Fruit fly (Drosophila melanogaster) whole organism, embryonic: ENCODE results near the gene Cdk1.

Source experiments
- Abd-B ChIP-seq: fragments of 200-800 bp; sonication (Bioruptor generic); optimal IDR thresholded peaks from 2 replicates; lab custom pipeline; 2018; ENCODE audit warnings: missing biosample characterization, mild to moderate bottlenecking, missing genetic modification characterization, moderate library complexity
- Atf-2 ChIP-seq: fragments of 200-800 bp; sonication (Bioruptor generic); optimal IDR thresholded peaks from 2 replicates; lab custom pipeline; 2016; ENCODE audit warnings: missing biosample characterization, missing genetic modification characterization
- CG10267 ChIP-seq: fragments of 200-800 bp; sonication (Bioruptor generic); optimal IDR thresholded peaks from 2 replicates; lab custom pipeline; 2018; ENCODE audit warnings: missing biosample characterization, mild to moderate bottlenecking, missing genetic modification characterization, moderate library complexity
- CG10366 ChIP-seq: fragments of 200-800 bp; sonication (Bioruptor generic); IDR thresholded peaks from 2 replicates; pipeline ENCODE4 v1.3.6; 2022; ENCODE audit warnings: missing biosample characterization, missing genetic modification characterization
- CG10462 ChIP-seq: fragments of 200-800 bp; sonication (Bioruptor generic); optimal IDR thresholded peaks from 2 replicates; lab custom pipeline; 2016; ENCODE audit warnings: missing biosample characterization, missing genetic modification characterization
- CG11504 ChIP-seq: fragments of 200-800 bp; sonication (Bioruptor generic); optimal IDR thresholded peaks from 3 replicates; lab custom pipeline; 2019; ENCODE audit warnings: missing biosample characterization, mild to moderate bottlenecking, missing genetic modification characterization, moderate library complexity
- CG13123 ChIP-seq: fragments of 200-800 bp; sonication (Bioruptor generic); optimal IDR thresholded peaks from 2 replicates; lab custom pipeline; 2016; ENCODE audit warnings: missing biosample characterization, missing genetic modification characterization
- CG13296 ChIP-seq: fragments of 200-800 bp; sonication (Bioruptor generic); optimal IDR thresholded peaks from 3 replicates; lab custom pipeline; 2018; ENCODE audit warnings: missing biosample characterization, mild to moderate bottlenecking, missing genetic modification characterization
- CG13624 ChIP-seq: fragments of 200-800 bp; sonication (Bioruptor generic); optimal IDR thresholded peaks from 2 replicates; lab custom pipeline; 2016; ENCODE audit warnings: missing biosample characterization, missing genetic modification characterization
- CG18011 ChIP-seq: fragments of 200-800 bp; sonication (Bioruptor generic); optimal IDR thresholded peaks from 2 replicates; lab custom pipeline; 2017; ENCODE audit warnings: missing biosample characterization, missing genetic modification characterization, mild to moderate bottlenecking, moderate library complexity, missing genotype
- CG18476 ChIP-seq: fragments of 200-800 bp; sonication (Bioruptor generic); optimal IDR thresholded peaks from 2 replicates; lab custom pipeline; 2016; ENCODE audit warnings: missing biosample characterization, mild to moderate bottlenecking, missing genetic modification characterization
- CG31441 ChIP-seq: fragments of 200-800 bp; sonication (Bioruptor generic); IDR thresholded peaks from 2 replicates; pipeline ENCODE4 v1.3.6; 2022; ENCODE audit warnings: missing biosample characterization, missing genetic modification characterization
- CG3281 ChIP-seq: fragments of 200-800 bp; sonication (Bioruptor generic); optimal IDR thresholded peaks from 3 replicates; lab custom pipeline; 2017; ENCODE audit warnings: missing biosample characterization, mild to moderate bottlenecking, missing genetic modification characterization
- CG43689 ChIP-seq: fragments of 200-800 bp; sonication (Bioruptor generic); IDR thresholded peaks from 2 replicates; pipeline ENCODE4 v1.3.6; 2022; ENCODE audit warnings: missing biosample characterization, missing genetic modification characterization
- CG4404 ChIP-seq: fragments of 200-800 bp; sonication (Bioruptor generic); IDR thresholded peaks from 2 replicates; pipeline ENCODE4 v1.3.6; 2022; ENCODE audit warnings: missing biosample characterization, missing genetic modification characterization
- CG4707 ChIP-seq: fragments of 200-800 bp; sonication (Bioruptor generic); optimal IDR thresholded peaks from 2 replicates; lab custom pipeline; 2018; ENCODE audit warnings: missing biosample characterization, mild to moderate bottlenecking, missing genetic modification characterization, moderate library complexity
- CG6254 ChIP-seq: fragments of 200-800 bp; sonication (Bioruptor generic); optimal IDR thresholded peaks from 3 replicates; lab custom pipeline; 2017; ENCODE audit warnings: mild to moderate bottlenecking, missing biosample characterization, missing genetic modification reagents, missing genetic modification characterization
- CG6683 ChIP-seq: fragments of 200-800 bp; sonication (Bioruptor generic); optimal IDR thresholded peaks from 2 replicates; lab custom pipeline; 2017; ENCODE audit warnings: missing biosample characterization, mild to moderate bottlenecking, missing genetic modification characterization, missing genetic modification reagents
- CG7357 ChIP-seq: fragments of 200-800 bp; sonication (Bioruptor generic); IDR thresholded peaks from 3 replicates; pipeline ENCODE4 v1.3.6; 2022; ENCODE audit warnings: missing biosample characterization, missing genetic modification characterization
- CG8290 ChIP-seq, 3 experiments: fragments of 200-800 bp; sonication (Bioruptor generic); optimal IDR thresholded peaks; 2 replicates each; lab custom pipeline; 2016 to 2019; ENCODE audit warnings: missing biosample characterization in 3 of 3, missing genetic modification characterization in 3 of 3, mild to moderate bottlenecking in 2 of 3, moderate library complexity in 1 of 3
- CHES-1-like ChIP-seq: fragments of 200-800 bp; sonication (Bioruptor generic); optimal IDR thresholded peaks from 2 replicates; lab custom pipeline; 2016; ENCODE audit warnings: missing biosample characterization, missing genetic modification characterization
- D19A ChIP-seq: fragments of 200-800 bp; optimal IDR thresholded peaks from 3 replicates; lab custom pipeline; 2019; ENCODE audit warnings: missing biosample characterization, mild to moderate bottlenecking, missing genetic modification characterization, moderate library complexity
- Doc3 ChIP-seq: fragments of 200-800 bp; sonication (Bioruptor generic); IDR thresholded peaks from 3 replicates; pipeline ENCODE4 v1.3.6; 2022; ENCODE audit warnings: missing biosample characterization, missing genetic modification characterization; ENCODE audit not compliant: partially characterized antibody
- E2f1 ChIP-seq: fragments of 200-800 bp; sonication (Bioruptor generic); IDR thresholded peaks from 2 replicates; pipeline ENCODE4 v1.3.6; 2022; ENCODE audit warnings: missing biosample characterization, missing genetic modification characterization
- Fer1 ChIP-seq: fragments of 200-800 bp; sonication (Bioruptor generic); optimal IDR thresholded peaks from 2 replicates; lab custom pipeline; 2017; ENCODE audit warnings: missing biosample characterization, mild to moderate bottlenecking, missing genetic modification characterization
- H15 ChIP-seq: fragments of 200-800 bp; sonication (Bioruptor generic); IDR thresholded peaks from 3 replicates; pipeline ENCODE4 v1.3.6; 2022; ENCODE audit warnings: missing biosample characterization, missing genetic modification characterization
- HLHmδ ChIP-seq: fragments of 200-800 bp; sonication (Bioruptor generic); optimal IDR thresholded peaks from 2 replicates; lab custom pipeline; 2018; ENCODE audit warnings: missing biosample characterization, mild to moderate bottlenecking, missing genetic modification characterization, moderate library complexity
- Hmr ChIP-seq: fragments of 200-800 bp; sonication (Bioruptor generic); optimal IDR thresholded peaks from 3 replicates; lab custom pipeline; 2017; ENCODE audit warnings: mild to moderate bottlenecking, missing biosample characterization, missing genetic modification reagents, missing genetic modification characterization
- Meics ChIP-seq: fragments of 200-800 bp; sonication (Bioruptor generic); optimal IDR thresholded peaks from 2 replicates; lab custom pipeline; 2017; ENCODE audit warnings: missing biosample characterization, mild to moderate bottlenecking, missing genetic modification characterization
- NC2α ChIP-seq: fragments of 200-800 bp; sonication (Bioruptor generic); optimal IDR thresholded peaks from 2 replicates; lab custom pipeline; 2016; ENCODE audit warnings: missing biosample characterization, missing genetic modification characterization
- NK7.1 ChIP-seq: fragments of 200-800 bp; sonication (Bioruptor generic); optimal IDR thresholded peaks from 3 replicates; lab custom pipeline; 2016; ENCODE audit warnings: missing biosample characterization, missing genetic modification characterization
- Oaz ChIP-seq: fragments of 200-800 bp; sonication (Bioruptor generic); IDR thresholded peaks from 2 replicates; pipeline ENCODE4 v1.3.6; 2022; ENCODE audit warnings: missing biosample characterization, missing genetic modification characterization
- Pdp1 ChIP-seq, 2 experiments: fragments of 200-800 bp; sonication (Bioruptor generic); optimal IDR thresholded peaks; 3 replicates each; lab custom pipeline; 2016; ENCODE audit warnings: missing biosample characterization in 2 of 2, missing genetic modification characterization in 2 of 2, mild to moderate bottlenecking in 1 of 2, moderate library complexity in 1 of 2
- Sry-β ChIP-seq: fragments of 200-800 bp; sonication (Bioruptor generic); optimal IDR thresholded peaks from 2 replicates; lab custom pipeline; 2018; ENCODE audit warnings: missing biosample characterization, mild to moderate bottlenecking, missing genetic modification characterization, moderate library complexity
- al ChIP-seq: fragments of 200-800 bp; sonication (Bioruptor generic); IDR thresholded peaks from 2 replicates; pipeline ENCODE4 v1.3.6; 2022; ENCODE audit warnings: missing biosample characterization, missing genetic modification characterization
- ap ChIP-seq: fragments of 200-800 bp; sonication (Bioruptor generic); IDR thresholded peaks from 2 replicates; pipeline ENCODE4 v1.3.6; 2022; ENCODE audit warnings: missing biosample characterization, missing genetic modification characterization
- bbx ChIP-seq: fragments of 200-800 bp; sonication (Bioruptor generic); IDR thresholded peaks from 2 replicates; pipeline ENCODE4 v1.3.6; 2022; ENCODE audit warnings: missing biosample characterization, missing genetic modification characterization; ENCODE audit not compliant: partially characterized antibody
- br ChIP-seq: fragments of >200 bp; optimal IDR thresholded peaks from 2 replicates; lab custom pipeline; 2017
- dysf ChIP-seq: fragments of 200-800 bp; sonication (Bioruptor generic); IDR thresholded peaks from 3 replicates; pipeline ENCODE4 v1.3.6; 2022; ENCODE audit warnings: missing biosample characterization, missing genetic modification characterization
- esg ChIP-seq: fragments of 200-800 bp; sonication (Bioruptor generic); conservative IDR thresholded peaks from 2 replicates; pipeline ENCODE4 v1.3.6; 2022; ENCODE audit warnings: missing biosample characterization, missing genetic modification characterization
- eve ChIP-seq, 2 experiments: fragments of >200 bp; optimal IDR thresholded peaks; 2 replicates each; lab custom pipeline; 2017; ENCODE audit warnings: missing biosample characterization in 2 of 2, missing genetic modification characterization in 2 of 2
- gce ChIP-seq: fragments of 200-800 bp; sonication (Bioruptor generic); IDR thresholded peaks from 3 replicates; pipeline ENCODE4 v1.3.6; 2022; ENCODE audit warnings: missing biosample characterization, missing genetic modification characterization
- hkb ChIP-seq, 2 experiments: fragments of 200-800 bp in 1 of 2; fragments of >200 bp in 1 of 2; sonication (Bioruptor generic) in 1 of 2; IDR thresholded peaks in 1 of 2; optimal IDR thresholded peaks in 1 of 2; 2 replicates each; pipeline versions ENCODE4 v1.3.6 to Lab custom; 2017 to 2022; ENCODE audit warnings: missing biosample characterization in 1 of 2, missing genetic modification characterization in 1 of 2
- kni ChIP-seq: fragments of 200-800 bp; sonication (Bioruptor generic); optimal IDR thresholded peaks from 3 replicates; lab custom pipeline; 2017; ENCODE audit warnings: mild to moderate bottlenecking, missing biosample characterization, missing genetic modification reagents, missing genetic modification characterization
- p53 ChIP-seq: fragments of 200-800 bp; sonication (Bioruptor generic); optimal IDR thresholded peaks from 2 replicates; lab custom pipeline; 2016; ENCODE audit warnings: missing biosample characterization, missing genetic modification characterization
- salm ChIP-seq: fragments of 200-800 bp; sonication (Bioruptor generic); optimal IDR thresholded peaks from 2 replicates; lab custom pipeline; 2018; ENCODE audit warnings: missing biosample characterization, mild to moderate bottlenecking, missing genetic modification characterization
- sug ChIP-seq: fragments of 200-800 bp; optimal IDR thresholded peaks from 2 replicates; lab custom pipeline; 2019; ENCODE audit warnings: missing biosample characterization, mild to moderate bottlenecking, missing genetic modification characterization, moderate library complexity
- tap ChIP-seq: fragments of 200-800 bp; optimal IDR thresholded peaks from 3 replicates; lab custom pipeline; 2019; ENCODE audit warnings: missing biosample characterization, mild to moderate bottlenecking, missing genetic modification characterization, moderate library complexity
- twi ChIP-seq: fragments of 200-800 bp; optimal IDR thresholded peaks from 2 replicates; lab custom pipeline; 2019; ENCODE audit warnings: missing biosample characterization, mild to moderate bottlenecking, missing genetic modification characterization, moderate library complexity
- tx ChIP-seq: fragments of 200-800 bp; sonication (Bioruptor generic); optimal IDR thresholded peaks from 2 replicates; lab custom pipeline; 2016; ENCODE audit warnings: missing biosample characterization, missing genetic modification characterization

Gene Cdk1

DNA sequence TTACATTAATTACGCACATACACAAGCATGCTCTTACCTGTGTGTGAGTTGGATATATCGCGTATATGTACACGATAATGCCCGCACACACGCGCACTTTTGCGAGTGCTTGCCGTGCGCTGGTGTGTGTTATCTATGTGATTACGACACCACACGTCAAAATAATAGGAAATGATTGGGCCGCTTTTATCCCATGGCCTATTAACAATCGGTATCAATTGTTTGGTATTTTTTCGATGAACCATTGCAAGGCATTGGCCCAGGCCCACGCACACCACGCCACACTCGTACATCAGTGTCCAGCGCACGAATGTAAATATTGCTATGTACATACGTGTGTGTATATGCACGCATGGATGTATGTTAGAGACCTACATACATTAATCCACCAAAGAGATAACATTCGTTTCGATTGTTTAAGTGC is 51.2 kb downstream of the Cdk1 start (continued):
- TF ChIP-seq CG6683 (GFP tag; lab: Kevin White, UChicago) (peak; percentile 50), al (no peak), NC2α (no peak), CG13624 (peak; percentile 68), H15 (no peak), CG6254 (GFP tag; lab: Kevin White, UChicago) (peak; percentile 75), CG13296 (GFP tag; lab: Kevin White, UChicago) (peak; percentile 90), CG8290 (GFP tag; optimal IDR thresholded peaks at IDR 0.05; lab: Kevin White, UChicago) (peak; percentile 2), CG8290 (tag; optimal IDR thresholded peaks at IDR 0.05; lab: Kevin White, UChicago) (peak; percentile 75 to 91), Abd-B (GFP tag; lab: Kevin White, UChicago) (no peak), CG7357 (GFP tag; lab: Robert Waterston, UW) (no peak), twi (tag; lab: Kevin White, UChicago) (peak; percentile 51), Pdp1 (GFP tag; optimal IDR thresholded peaks at IDR 0.05; lab: Kevin White, UChicago) (peak; percentile 38 to 97), esg (no peak), salm (tag; lab: Kevin White, UChicago) (peak; percentile 73), hkb (optimal IDR thresholded peaks at IDR 0.05; lab: Kevin White, UChicago) (no peak), hkb (GFP tag; IDR thresholded peaks at IDR 0.05; lab: Robert Waterston, UW) (peak; percentile 69), CG10267 (tag; lab: Kevin White, UChicago) (peak; percentile 44), Sry-β (peak; percentile 17), CG3281 (peak; percentile 76), CG10462 (GFP tag; lab: Kevin White, UChicago) (no peak), bbx (GFP tag; lab: Robert Waterston, UW) (peak; percentile 51), Fer1 (GFP tag; lab: Kevin White, UChicago) (peak; percentile 85), CG4404 (GFP tag; lab: Robert Waterston, UW) (no peak), Meics (GFP tag; lab: Kevin White, UChicago) (peak; percentile 66), tx (GFP tag; lab: Kevin White, UChicago) (no peak), E2f1 (no peak), CG13123 (peak; percentile 30), kni (GFP tag; lab: Kevin White, UChicago) (peak; percentile 98), NK7.1 (peak; percentile 34), CHES-1-like (GFP tag; lab: Kevin White, UChicago) (peak; percentile 73), p53 (GFP tag; lab: Kevin White, UChicago) (no peak), tap (peak; percentile 34), br (lab: Kevin White, UChicago) (no peak), dysf (no peak; the same call in 2 of the 3 replicates), sug (tag; lab: Kevin White, UChicago) (peak; percentile 87), HLHmδ (GFP tag; lab: Kevin White, UChicago) (peak; percentile 93), Doc3 (GFP tag; lab: Robert Waterston, UW) (0 out of 3 replicates have a peak, but pooled peaks have one; percentile 11), D19A (tag; lab: Kevin White, UChicago) (peak; percentile 67), CG4707 (peak; percentile 65), CG18011 (peak; percentile 34), CG11504 (no peak), gce (no peak), eve (GFP tag; optimal IDR thresholded peaks at IDR 0.05; lab: Kevin White, UChicago) (peak in 1 of 2 experiments; percentile 95), CG10366 (GFP tag; lab: Robert Waterston, UW) (no peak), Atf-2 (GFP tag; lab: Kevin White, UChicago) (peak; percentile 41), CG43689 (GFP tag; lab: Robert Waterston, UW) (no peak), ap (GFP tag; lab: Robert Waterston, UW) (no peak), Oaz (GFP tag; lab: Robert Waterston, UW) (no peak), CG31441 (peak; percentile 49), CG18476 (no peak), Hmr (GFP tag; lab: Kevin White, UChicago) (peak; percentile 90)
